Worm (Caenorhabditis elegans): ENCODE results near the gene cnk-1.

- no peak for TF ChIP-seq B0310.2 (tag; optimal IDR thresholded peaks at IDR 0.05)
- no peak for TF ChIP-seq hmg-4 (GFP tag; optimal IDR thresholded peaks at IDR 0.05)
- no peak for TF ChIP-seq ama-1 (optimal IDR thresholded peaks at IDR 0.05)
- TF ChIP-seq pes-1 (GFP tag; IDR thresholded peaks at IDR 0.05), result no peak
- no peak for TF ChIP-seq hmbx-1 (tag; optimal IDR thresholded peaks at IDR 0.05)
- no peak for TF ChIP-seq hnd-1 (tag; optimal IDR thresholded peaks at IDR 0.05)
- no peak for TF ChIP-seq scrt-1 (GFP tag; IDR thresholded peaks at IDR 0.05)
- TF ChIP-seq tbx-11 (GFP tag; IDR thresholded peaks at IDR 0.05), result no peak
These were observed 34.2 kb downstream of the cnk-1 start for ce11 chrIII:10305295-10305694.
